Fruit fly (Drosophila melanogaster) whole organism, pupa: ENCODE measurements around the gene CG13028.

Experiments used
- CG15710 ChIP-seq: fragments of 200-800 bp; sonication (Bioruptor generic); optimal IDR thresholded peaks from 2 replicates; lab custom pipeline; 2018; ENCODE audit warnings: missing biosample characterization, mild to moderate bottlenecking, missing genetic modification characterization, moderate library complexity
- CG32121 ChIP-seq: fragments of 200-800 bp; sonication (Bioruptor generic); IDR thresholded peaks from 2 replicates; pipeline ENCODE4 v1.3.6; 2022; ENCODE audit warnings: missing biosample characterization, missing genetic modification characterization
- CG8301 ChIP-seq: fragments of 200-800 bp; sonication (Bioruptor generic); optimal IDR thresholded peaks from 2 replicates; lab custom pipeline; 2018; ENCODE audit warnings: missing biosample characterization, mild to moderate bottlenecking, missing genetic modification characterization
- Pif1B ChIP-seq: fragments of 200-800 bp; sonication (Bioruptor generic); optimal IDR thresholded peaks from 3 replicates; lab custom pipeline; 2016; ENCODE audit warnings: missing biosample characterization, missing genetic modification characterization
- Snoo ChIP-seq: fragments of 200-800 bp; sonication (Bioruptor generic); optimal IDR thresholded peaks from 3 replicates; lab custom pipeline; 2017; ENCODE audit warnings: missing biosample characterization, mild to moderate bottlenecking, missing genetic modification characterization, inconsistent platforms

DNA sequence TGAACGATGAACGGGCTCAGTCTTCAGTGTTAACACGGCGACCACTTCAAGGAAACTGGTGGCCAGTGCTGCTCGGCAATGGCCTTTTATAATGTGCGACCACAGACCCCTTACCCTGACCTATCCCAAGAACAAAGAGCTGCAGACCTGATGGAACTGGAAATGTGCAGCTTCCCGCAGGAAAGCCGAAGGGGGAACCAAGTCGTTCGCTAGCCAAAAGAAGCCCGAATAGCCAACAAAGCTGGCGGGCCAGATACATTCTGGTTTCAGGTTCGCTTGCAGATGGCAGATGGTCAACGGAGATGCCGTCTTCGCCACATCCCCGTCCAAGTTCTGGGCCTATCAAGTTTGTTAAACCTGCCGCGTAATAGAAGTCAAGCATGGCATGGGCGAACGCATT, 4.3 kb downstream of the CG13028 start, which contains the start of gene CG13023:
- TF ChIP-seq CG8301 (tag; lab: Kevin White, UChicago) (no peak), CG15710 (tag; lab: Kevin White, UChicago) (no peak), CG32121 (GFP tag; lab: Robert Waterston, UW) (no peak), Pif1B (GFP tag; lab: Kevin White, UChicago) (no peak), Snoo (tag; lab: Kevin White, UChicago) (no peak)
